Fruit fly (Drosophila melanogaster): ENCODE results near the gene Nhe2.

The Nhe2 gene

DNA sequence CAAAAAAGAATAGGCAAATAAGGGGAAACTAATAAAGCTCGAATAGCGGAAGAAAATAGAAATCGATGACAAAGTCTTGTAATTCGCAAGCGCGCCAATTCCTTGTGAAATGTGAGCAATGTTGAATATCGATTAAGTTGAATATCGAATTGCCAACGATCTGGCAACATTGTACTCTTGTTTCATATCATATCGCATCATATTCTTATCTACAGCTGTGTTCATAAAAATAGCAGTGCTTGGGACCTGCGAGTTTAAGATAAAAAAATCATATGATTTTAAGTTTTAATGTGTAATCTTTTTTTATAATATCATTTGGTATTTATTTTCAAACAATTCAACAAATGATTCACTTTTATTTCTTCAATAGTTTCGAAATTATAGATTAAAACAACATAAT lies 44.7 kb downstream of the Nhe2 start (continued):
- TF ChIP-seq ro (GFP tag; IDR thresholded peaks at IDR 0.05) (no peak), CG10431 (GFP tag; optimal IDR thresholded peaks at IDR 0.05) (no peak), Hmx (GFP tag; optimal IDR thresholded peaks at IDR 0.05) (no peak), lilli (GFP tag; optimal IDR thresholded peaks at IDR 0.05) (peak; percentile 47), chm (GFP tag; IDR thresholded peaks at IDR 0.05) (peak; percentile 33; the same call in 1 of the 2 replicates), CG7372 (GFP tag; IDR thresholded peaks at IDR 0.05) (no peak), inv (GFP tag; IDR thresholded peaks at IDR 0.05; ENCODE audit: partially characterized antibody) (0 out of 2 replicates have a peak, but pooled peaks have one; percentile 24), CG12391 (tag; optimal IDR thresholded peaks at IDR 0.05) (peak; percentile 74), ind (GFP tag; optimal IDR thresholded peaks at IDR 0.05) (peak; percentile 33), lab (GFP tag; optimal IDR thresholded peaks at IDR 0.05) (no peak), CG34422 (GFP tag; IDR thresholded peaks at IDR 0.05) (peak; percentile 58; the same call in 1 of the 3 replicates), lbe (GFP tag; optimal IDR thresholded peaks at IDR 0.05) (no peak), Aef1 (GFP tag; IDR thresholded peaks at IDR 0.05) (peak; percentile 32; the same call in 1 of the 3 replicates), CG43689 (GFP tag; IDR thresholded peaks at IDR 0.05) (no peak), Sox100B (GFP tag; optimal IDR thresholded peaks at IDR 0.05) (peak; percentile 47), cad (GFP tag; optimal IDR thresholded peaks at IDR 0.05) (no peak), CG32532 (GFP tag; IDR thresholded peaks at IDR 0.05) (peak; percentile 79), Lim3 (GFP tag; IDR thresholded peaks at IDR 0.05) (no peak), Atf-2 (GFP tag; optimal IDR thresholded peaks at IDR 0.05) (no peak), CG1024 (GFP tag; IDR thresholded peaks at IDR 0.05) (no peak), usp (GFP tag; optimal IDR thresholded peaks at IDR 0.05) (no peak), CG12236 (GFP tag; optimal IDR thresholded peaks at IDR 0.05) (no peak), CG10147 (GFP tag; optimal IDR thresholded peaks at IDR 0.05) (peak; percentile 57), corto (GFP tag; optimal IDR thresholded peaks at IDR 0.05) (no peak), CG8944 (GFP tag; optimal IDR thresholded peaks at IDR 0.05) (no peak), Ets97D (GFP tag; optimal IDR thresholded peaks at IDR 0.05) (peak; percentile 55), aop (GFP tag; IDR thresholded peaks at IDR 0.05) (no peak; the same call in 1 of the 2 replicates), slbo (GFP tag; IDR thresholded peaks at IDR 0.05) (peak; percentile 75), CG5245 (GFP tag; optimal IDR thresholded peaks at IDR 0.05) (no peak), Doc3 (GFP tag; IDR thresholded peaks at IDR 0.05; ENCODE audit: partially characterized antibody) (peak; percentile 63; the same call in 2 of the 3 replicates), Nf-YA (GFP tag; IDR thresholded peaks at IDR 0.05) (no peak; the same call in 1 of the 2 replicates), CG12659 (GFP tag; optimal IDR thresholded peaks at IDR 0.05) (peak; percentile 71), CG6765 (GFP tag; optimal IDR thresholded peaks at IDR 0.05) (no peak), D19B (GFP tag; optimal IDR thresholded peaks at IDR 0.05) (no peak), CG32772 (GFP tag; IDR thresholded peaks at IDR 0.05) (0 out of 2 replicates have a peak, but pooled peaks have one; percentile 23), Dbx (GFP tag; IDR thresholded peaks at IDR 0.05) (peak; percentile 55; the same call in 1 of the 3 replicates), Sin3A (optimal IDR thresholded peaks at IDR 0.05) (no peak), ase (GFP tag; IDR thresholded peaks at IDR 0.05) (peak; percentile 44; the same call in 1 of the 3 replicates), zfh1 (GFP tag; IDR thresholded peaks at IDR 0.05) (0 out of 3 replicates have a peak, but pooled peaks have one; percentile 43), CG14710 (tag; optimal IDR thresholded peaks at IDR 0.05) (peak; percentile 57), pum (GFP tag; optimal IDR thresholded peaks at IDR 0.05) (peak; percentile 12), Kr (GFP tag; optimal IDR thresholded peaks at IDR 0.05) (no peak), CG12942 (GFP tag; optimal IDR thresholded peaks at IDR 0.05) (peak; percentile 30), stc (GFP tag; IDR thresholded peaks at IDR 0.05) (peak; percentile 54; the same call in 1 of the 2 replicates), BtbVII (GFP tag; optimal IDR thresholded peaks at IDR 0.05) (no peak), hth (optimal IDR thresholded peaks at IDR 0.05) (no peak), Ada2b (GFP tag; IDR thresholded peaks at IDR 0.05) (peak; percentile 55), emc (GFP tag; optimal IDR thresholded peaks at IDR 0.05) (no peak), CG9876 (GFP tag; optimal IDR thresholded peaks at IDR 0.05) (no peak), CG10366 (GFP tag; IDR thresholded peaks at IDR 0.05) (peak; percentile 32), CG10274 (GFP tag; optimal IDR thresholded peaks at IDR 0.05) (no peak), CG8478 (optimal IDR thresholded peaks at IDR 0.05) (no peak), ci (GFP tag; IDR thresholded peaks at IDR 0.05) (peak; percentile 77; the same call in 2 of the 3 replicates)

Data from whole organism, embryonic.